Worm (Caenorhabditis elegans): ENCODE results near the gene fat-5.

ce11 chrV:17767249-17767648, 42.4 kb downstream of the fat-5 start, which contains the start of gene srh-284:
- TF ChIP-seq ztf-11 (tag; optimal IDR thresholded peaks at IDR 0.05) (no peak), unc-39 (tag; optimal IDR thresholded peaks at IDR 0.05) (no peak), sptf-1 (tag; optimal IDR thresholded peaks at IDR 0.05) (no peak), snpc-4 (tag; optimal IDR thresholded peaks at IDR 0.05) (no peak), elt-3 (tag; optimal IDR thresholded peaks at IDR 0.05) (no peak), unc-62 (GFP tag; optimal IDR thresholded peaks at IDR 0.05) (no peak), nhr-12 (tag; optimal IDR thresholded peaks at IDR 0.05) (no peak), lin-13 (tag; optimal IDR thresholded peaks at IDR 0.05) (no peak), bed-3 (GFP tag; optimal IDR thresholded peaks at IDR 0.05) (no peak)

Data from whole organism, mixed stage, embryonic.